Worm (Caenorhabditis elegans): ENCODE data around the gene T16G1.6.

Gene T16G1.6

ce11 chrV:12950812-12951528 is 14.0 kb upstream of the T16G1.6 start, which contains the start of the genes T16G1.9 and T16G1.18 (continued):
- TF ChIP-seq nhr-77 (tag; optimal IDR thresholded peaks at IDR 0.05) = peak; percentile 30
- peak; percentile 12 for TF ChIP-seq lin-15B (tag; optimal IDR thresholded peaks at IDR 0.05)
- no peak for TF ChIP-seq hpl-2 (GFP tag; optimal IDR thresholded peaks at IDR 0.05)
- TF ChIP-seq irx-1 (tag; optimal IDR thresholded peaks at IDR 0.05) = no peak
- peak; percentile 7 for TF ChIP-seq F16B12.6 (tag; optimal IDR thresholded peaks at IDR 0.05)
- TF ChIP-seq C16A3.4 (tag; optimal IDR thresholded peaks at IDR 0.05) = peak; percentile 9
- TF ChIP-seq mef-2 (tag; optimal IDR thresholded peaks at IDR 0.05) = no peak
- TF ChIP-seq pax-3 (tag; optimal IDR thresholded peaks at IDR 0.05) = no peak
- TF ChIP-seq lin-39 (tag; optimal IDR thresholded peaks at IDR 0.05) = no peak
- no peak for TF ChIP-seq elt-2 (tag; optimal IDR thresholded peaks at IDR 0.05)
- TF ChIP-seq zag-1 (tag; optimal IDR thresholded peaks at IDR 0.05) = no peak
- TF ChIP-seq dsc-1 (tag; optimal IDR thresholded peaks at IDR 0.05) = no peak
- TF ChIP-seq sup-37 (GFP tag; optimal IDR thresholded peaks at IDR 0.05) = no peak
- TF ChIP-seq C04F5.9 (tag; optimal IDR thresholded peaks at IDR 0.05) = no peak
- TF ChIP-seq fos-1 (tag; optimal IDR thresholded peaks at IDR 0.05) = no peak

- no peak for TF ChIP-seq vab-15 (tag; optimal IDR thresholded peaks at IDR 0.05)
- TF ChIP-seq swsn-7 (tag; optimal IDR thresholded peaks at IDR 0.05) = no peak
- TF ChIP-seq ets-5 (GFP tag; IDR thresholded peaks at IDR 0.05) = no peak
- no peak for TF ChIP-seq zip-4 (GFP tag; optimal IDR thresholded peaks at IDR 0.05)
- TF ChIP-seq unc-98 (GFP tag; IDR thresholded peaks at IDR 0.05) = no peak
- no peak for TF ChIP-seq unc-86 (tag; optimal IDR thresholded peaks at IDR 0.05)
- no peak for TF ChIP-seq rnt-1 (tag; optimal IDR thresholded peaks at IDR 0.05)
- no peak for TF ChIP-seq nhr-11 (tag; optimal IDR thresholded peaks at IDR 0.05)
- no peak for TF ChIP-seq xbp-1 (tag; optimal IDR thresholded peaks at IDR 0.05)
- no peak for TF ChIP-seq tbx-2 (tag; optimal IDR thresholded peaks at IDR 0.05)
- TF ChIP-seq unc-62 (GFP tag; optimal IDR thresholded peaks at IDR 0.05) = no peak
- no peak for TF ChIP-seq nhr-47 (tag; optimal IDR thresholded peaks at IDR 0.05)
- TF ChIP-seq elt-3 (tag; optimal IDR thresholded peaks at IDR 0.05) = no peak
These were observed 12.6 kb upstream of the T16G1.6 start, which contains the start of gene T16G1.13 for ce11 chrV:12949607-12950006. TSS of gene T16G1.13 (plus strand) at chrV:12949907.

- TF ChIP-seq pax-3 (tag; optimal IDR thresholded peaks at IDR 0.05) (no peak), ceh-82 (tag; optimal IDR thresholded peaks at IDR 0.05) (no peak), lin-14 (GFP tag; optimal IDR thresholded peaks at IDR 0.05) (no peak), nhr-85 (tag) (peak; percentile 62)
These were observed 7.8 kb upstream of the T16G1.6 start, which contains the start of gene grl-2 for ce11 chrV:12944775-12945174. TSS of gene grl-2 (plus strand) at chrV:12945075.

DNA sequence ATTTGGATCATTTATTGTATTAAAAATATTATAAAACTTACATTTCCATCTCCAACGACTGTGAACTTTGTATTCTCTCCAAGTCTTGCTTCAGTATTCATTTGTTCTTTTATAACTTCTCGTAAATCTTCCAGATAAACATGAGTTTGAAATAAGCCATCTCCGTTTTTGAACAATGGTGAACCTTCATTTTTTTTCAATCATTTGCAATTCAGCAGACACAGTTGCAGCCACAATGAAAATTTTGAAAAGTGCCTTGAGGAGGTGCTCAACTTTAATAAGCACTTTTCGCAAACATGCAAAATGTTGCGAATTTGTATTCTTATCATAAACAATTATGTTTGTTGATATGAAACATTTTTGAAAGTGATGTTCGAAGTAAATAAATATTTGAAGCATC is 7.3 kb upstream of the T16G1.6 start, which contains the start of gene T16G1.3:
T16G1.3 (minus strand) TSS at position 101 of the 400 bp plus-strand sequence.
- TF ChIP-seq aha-1 (tag; optimal IDR thresholded peaks at IDR 0.05) (no peak), nhr-20 (tag; optimal IDR thresholded peaks at IDR 0.05) (no peak), zag-1 (tag; optimal IDR thresholded peaks at IDR 0.05) (no peak), vab-15 (tag; optimal IDR thresholded peaks at IDR 0.05) (no peak), nhr-47 (tag; optimal IDR thresholded peaks at IDR 0.05) (no peak), aly-2 (tag; optimal IDR thresholded peaks at IDR 0.05) (no peak), ceh-8 (GFP tag; optimal IDR thresholded peaks at IDR 0.05) (no peak), ztf-4 (tag; optimal IDR thresholded peaks at IDR 0.05) (no peak), ceh-88 (GFP tag; IDR thresholded peaks at IDR 0.05) (no peak), tlp-1 (tag; optimal IDR thresholded peaks at IDR 0.05) (no peak), C04F5.9 (tag; optimal IDR thresholded peaks at IDR 0.05) (no peak), efl-1 (optimal IDR thresholded peaks at IDR 0.05) (no peak), efl-1 (GFP tag; optimal IDR thresholded peaks at IDR 0.05 in 1 of 2) (no peak), xbp-1 (tag; optimal IDR thresholded peaks at IDR 0.05) (no peak), fos-1 (tag; optimal IDR thresholded peaks at IDR 0.05) (no peak), lin-13 (GFP tag; optimal IDR thresholded peaks at IDR 0.05) (no peak), elt-2 (tag; optimal IDR thresholded peaks at IDR 0.05) (no peak), sup-37 (GFP tag; optimal IDR thresholded peaks at IDR 0.05) (no peak)

Measured in whole organism, L1 larva.